Fruit fly (Drosophila melanogaster) whole organism, embryonic: ENCODE measurements around the gene CG4949.

Experiments
- CG10959 ChIP-seq: fragments of 200-800 bp; sonication (Bioruptor generic); IDR thresholded peaks from 2 replicates; pipeline ENCODE4 v1.3.6; 2022; ENCODE audit warnings: missing biosample characterization, missing genetic modification characterization
- CG11093 ChIP-seq: fragments of 200-800 bp; sonication (Bioruptor generic); IDR thresholded peaks from 3 replicates; pipeline ENCODE4 v1.3.6; 2022; ENCODE audit warnings: missing biosample characterization, missing genetic modification characterization
- CG12104 ChIP-seq: fragments of 200-800 bp; sonication (Bioruptor generic); optimal IDR thresholded peaks from 3 replicates; lab custom pipeline; 2016; ENCODE audit warnings: missing biosample characterization, missing genetic modification characterization
- CG12219 ChIP-seq: fragments of 200-800 bp; sonication (Bioruptor generic); optimal IDR thresholded peaks from 3 replicates; lab custom pipeline; 2018; ENCODE audit warnings: missing biosample characterization, mild to moderate bottlenecking, missing genetic modification characterization
- CG12236 ChIP-seq: fragments of 200-800 bp; sonication (Bioruptor generic); optimal IDR thresholded peaks from 2 replicates; lab custom pipeline; 2016; ENCODE audit warnings: missing biosample characterization, missing genetic modification characterization
- CG13123 ChIP-seq: fragments of 200-800 bp; sonication (Bioruptor generic); optimal IDR thresholded peaks from 2 replicates; lab custom pipeline; 2016; ENCODE audit warnings: missing biosample characterization, missing genetic modification characterization
- CG13775 ChIP-seq: fragments of 200-800 bp; sonication (Bioruptor generic); optimal IDR thresholded peaks from 3 replicates; lab custom pipeline; 2017; ENCODE audit warnings: missing biosample characterization, mild to moderate bottlenecking, missing genetic modification characterization
- CG15073 ChIP-seq: fragments of 200-800 bp; sonication (Bioruptor generic); optimal IDR thresholded peaks from 2 replicates; lab custom pipeline; 2016; ENCODE audit warnings: missing biosample characterization, missing genetic modification characterization
- CG16815 ChIP-seq: fragments of 200-800 bp; sonication (Bioruptor generic); optimal IDR thresholded peaks from 3 replicates; lab custom pipeline; 2017; ENCODE audit warnings: missing biosample characterization, mild to moderate bottlenecking, missing genetic modification characterization
- CG17361 ChIP-seq: fragments of 200-800 bp; sonication (Bioruptor generic); IDR thresholded peaks from 3 replicates; pipeline ENCODE4 v1.3.6; 2022; ENCODE audit warnings: missing biosample characterization, missing genetic modification characterization
- CG17829 ChIP-seq: fragments of 200-800 bp; optimal IDR thresholded peaks from 2 replicates; lab custom pipeline; 2019; ENCODE audit warnings: missing biosample characterization, mild to moderate bottlenecking, missing genetic modification characterization, moderate library complexity
- CG2129 ChIP-seq: fragments of 200-800 bp; sonication (Bioruptor generic); IDR thresholded peaks from 2 replicates; pipeline ENCODE4 v1.3.6; 2022; ENCODE audit warnings: missing biosample characterization, missing genetic modification characterization; ENCODE audit not compliant: partially characterized antibody
- CG2712 ChIP-seq: fragments of 200-800 bp; optimal IDR thresholded peaks from 3 replicates; lab custom pipeline; 2019; ENCODE audit warnings: missing biosample characterization, mild to moderate bottlenecking, missing genetic modification characterization, moderate library complexity
- CG31441 ChIP-seq: fragments of 200-800 bp; sonication (Bioruptor generic); IDR thresholded peaks from 2 replicates; pipeline ENCODE4 v1.3.6; 2022; ENCODE audit warnings: missing biosample characterization, missing genetic modification characterization
- CG3163 ChIP-seq: fragments of 200-800 bp; sonication (Bioruptor generic); optimal IDR thresholded peaks from 3 replicates; lab custom pipeline; 2016; ENCODE audit warnings: missing biosample characterization, missing genetic modification characterization
- CG32767 ChIP-seq: fragments of 200-800 bp; sonication (Bioruptor generic); IDR thresholded peaks from 2 replicates; pipeline ENCODE4 v1.3.6; 2022; ENCODE audit warnings: missing biosample characterization, missing genetic modification characterization
- CG32772 ChIP-seq: fragments of 200-800 bp; sonication (Bioruptor generic); IDR thresholded peaks from 2 replicates; pipeline ENCODE4 v1.3.6; 2022; ENCODE audit warnings: missing biosample characterization, missing genetic modification characterization
- CG3995 ChIP-seq: fragments of 200-800 bp; sonication (Bioruptor generic); optimal IDR thresholded peaks from 3 replicates; lab custom pipeline; 2016; ENCODE audit warnings: missing biosample characterization, missing genetic modification characterization
- CG4328 ChIP-seq: fragments of 200-800 bp; sonication (Bioruptor generic); optimal IDR thresholded peaks from 3 replicates; lab custom pipeline; 2017; ENCODE audit warnings: missing biosample characterization, missing genetic modification reagents, missing genetic modification characterization
- CG4707 ChIP-seq: fragments of 200-800 bp; sonication (Bioruptor generic); optimal IDR thresholded peaks from 2 replicates; lab custom pipeline; 2018; ENCODE audit warnings: missing biosample characterization, mild to moderate bottlenecking, missing genetic modification characterization, moderate library complexity
- CG4820 ChIP-seq: fragments of 200-800 bp; sonication (Bioruptor generic); optimal IDR thresholded peaks from 3 replicates; lab custom pipeline; 2016; ENCODE audit warnings: missing biosample characterization, missing genetic modification characterization
- CG6689 ChIP-seq: fragments of 200-800 bp; sonication (Bioruptor generic); IDR thresholded peaks from 2 replicates; pipeline ENCODE4 v1.3.6; 2022; ENCODE audit warnings: missing biosample characterization, missing genetic modification characterization
- CG6813 ChIP-seq: fragments of 200-800 bp; sonication (Bioruptor generic); optimal IDR thresholded peaks from 2 replicates; lab custom pipeline; 2017; ENCODE audit warnings: missing biosample characterization, missing genetic modification characterization, mild to moderate bottlenecking, moderate library complexity, missing genetic modification reagents
- CG6854 ChIP-seq: fragments of 200-800 bp; sonication (Bioruptor generic); optimal IDR thresholded peaks from 3 replicates; lab custom pipeline; 2017; ENCODE audit warnings: missing biosample characterization, mild to moderate bottlenecking, missing genetic modification characterization
- CG7963 ChIP-seq: fragments of 200-800 bp; sonication (Bioruptor generic); IDR thresholded peaks from 3 replicates; pipeline ENCODE4 v1.3.6; 2022; ENCODE audit warnings: missing biosample characterization, missing genetic modification characterization; ENCODE audit not compliant: partially characterized antibody
- CG9609 ChIP-seq: fragments of 200-800 bp; sonication (Bioruptor generic); optimal IDR thresholded peaks from 3 replicates; lab custom pipeline; 2016; ENCODE audit warnings: missing biosample characterization, missing genetic modification characterization
- CG9817 ChIP-seq: fragments of 200-800 bp; sonication (Bioruptor generic); optimal IDR thresholded peaks from 2 replicates; lab custom pipeline; 2018; ENCODE audit warnings: missing biosample characterization, mild to moderate bottlenecking, missing genetic modification characterization, moderate library complexity
- Dad ChIP-seq: fragments of 200-800 bp; sonication (Bioruptor generic); optimal IDR thresholded peaks from 3 replicates; lab custom pipeline; 2016; ENCODE audit warnings: missing biosample characterization, missing genetic modification characterization
- Dip2 ChIP-seq: fragments of 200-800 bp; sonication (Bioruptor generic); IDR thresholded peaks from 2 replicates; pipeline ENCODE4 v1.3.6; 2022; ENCODE audit warnings: missing biosample characterization, missing genetic modification characterization
- HLH54F ChIP-seq: fragments of 200-800 bp; sonication (Bioruptor generic); optimal IDR thresholded peaks from 3 replicates; lab custom pipeline; 2016; ENCODE audit warnings: missing biosample characterization, missing genetic modification characterization
- MBD-R2 ChIP-seq: fragments of 200-800 bp; sonication (Bioruptor generic); IDR thresholded peaks from 2 replicates; pipeline ENCODE4 v1.3.6; 2022; ENCODE audit warnings: missing biosample characterization, missing genetic modification characterization
- Poxn ChIP-seq: fragments of 200-800 bp; sonication (Bioruptor generic); IDR thresholded peaks from 2 replicates; pipeline ENCODE4 v1.3.6; 2022; ENCODE audit warnings: missing biosample characterization, missing genetic modification characterization
- Ravus ChIP-seq: fragments of 200-800 bp; sonication (Bioruptor generic); IDR thresholded peaks from 2 replicates; pipeline ENCODE4 v1.3.6; 2022; ENCODE audit warnings: missing biosample characterization, missing genetic modification characterization
- Trl ChIP-seq, 3 experiments: fragments of >200 bp in 2 of 3; fragments of 200-800 bp in 1 of 3; sonication (Bioruptor generic) in 1 of 3; optimal IDR thresholded peaks; 2 replicates in 1 of 3; 3 replicates in 2 of 3; lab custom pipeline; 2016 to 2017; ENCODE audit warnings: missing biosample characterization in 1 of 3, missing genetic modification characterization in 1 of 3
- ab ChIP-seq: fragments of 200-800 bp; sonication (Bioruptor generic); optimal IDR thresholded peaks from 2 replicates; lab custom pipeline; 2016; ENCODE audit warnings: missing biosample characterization, missing genetic modification characterization
- bab2 ChIP-seq: fragments of 200-800 bp; sonication (Bioruptor generic); optimal IDR thresholded peaks from 2 replicates; lab custom pipeline; 2016; ENCODE audit warnings: missing biosample characterization, missing genetic modification characterization
- crol ChIP-seq: fragments of 200-800 bp; sonication (Bioruptor generic); IDR thresholded peaks from 2 replicates; pipeline ENCODE4 v1.3.6; 2022; ENCODE audit warnings: missing biosample characterization, missing genetic modification characterization
- dati ChIP-seq: fragments of 200-800 bp; sonication (Bioruptor generic); IDR thresholded peaks from 2 replicates; pipeline ENCODE4 v1.3.6; 2022; ENCODE audit warnings: missing biosample characterization, missing genetic modification characterization
- gcm ChIP-seq: fragments of 200-800 bp; sonication (Bioruptor generic); optimal IDR thresholded peaks from 2 replicates; lab custom pipeline; 2019; ENCODE audit warnings: missing biosample characterization, mild to moderate bottlenecking, missing genetic modification characterization, moderate library complexity
- gt ChIP-seq: fragments of 200-800 bp; sonication (Bioruptor generic); IDR thresholded peaks from 2 replicates; pipeline ENCODE4 v1.3.6; 2022; ENCODE audit warnings: missing biosample characterization, missing genetic modification characterization
- ham ChIP-seq: fragments of 200-800 bp; sonication (Bioruptor generic); IDR thresholded peaks from 2 replicates; pipeline ENCODE4 v1.3.6; 2022; ENCODE audit warnings: missing biosample characterization, missing genetic modification characterization
- knrl ChIP-seq: fragments of 200-800 bp; sonication (Bioruptor generic); IDR thresholded peaks from 3 replicates; pipeline ENCODE4 v1.3.6; 2022; ENCODE audit warnings: missing biosample characterization, missing genetic modification characterization; ENCODE audit not compliant: partially characterized antibody
- lbe ChIP-seq: fragments of 200-800 bp; sonication (Bioruptor generic); optimal IDR thresholded peaks from 2 replicates; lab custom pipeline; 2016; ENCODE audit warnings: missing biosample characterization, mild to moderate bottlenecking, missing genetic modification characterization
- nerfin-2 ChIP-seq: fragments of 200-800 bp; sonication (Bioruptor generic); IDR thresholded peaks from 2 replicates; pipeline ENCODE4 v1.3.6; 2022; ENCODE audit warnings: missing biosample characterization, missing genetic modification characterization; ENCODE audit not compliant: partially characterized antibody
- org-1 ChIP-seq: fragments of 200-800 bp; sonication (Bioruptor generic); optimal IDR thresholded peaks from 2 replicates; lab custom pipeline; 2017; ENCODE audit warnings: missing biosample characterization, missing genetic modification characterization
- repo ChIP-seq: fragments of 200-800 bp; sonication (Bioruptor generic); optimal IDR thresholded peaks from 2 replicates; lab custom pipeline; 2016; ENCODE audit warnings: missing biosample characterization, missing genetic modification characterization
- slou ChIP-seq: fragments of 200-800 bp; sonication (Bioruptor generic); optimal IDR thresholded peaks from 3 replicates; lab custom pipeline; 2016; ENCODE audit warnings: missing biosample characterization, missing genetic modification characterization
- ssp ChIP-seq: fragments of 200-800 bp; sonication (Bioruptor generic); IDR thresholded peaks from 2 replicates; pipeline ENCODE4 v1.3.6; 2022; ENCODE audit warnings: missing biosample characterization, missing genetic modification characterization
- toy ChIP-seq: fragments of 200-800 bp; sonication (Bioruptor generic); IDR thresholded peaks from 2 replicates; pipeline ENCODE4 v1.3.6; 2022; ENCODE audit warnings: missing biosample characterization, missing genetic modification characterization

The CG4949 gene

DNA sequence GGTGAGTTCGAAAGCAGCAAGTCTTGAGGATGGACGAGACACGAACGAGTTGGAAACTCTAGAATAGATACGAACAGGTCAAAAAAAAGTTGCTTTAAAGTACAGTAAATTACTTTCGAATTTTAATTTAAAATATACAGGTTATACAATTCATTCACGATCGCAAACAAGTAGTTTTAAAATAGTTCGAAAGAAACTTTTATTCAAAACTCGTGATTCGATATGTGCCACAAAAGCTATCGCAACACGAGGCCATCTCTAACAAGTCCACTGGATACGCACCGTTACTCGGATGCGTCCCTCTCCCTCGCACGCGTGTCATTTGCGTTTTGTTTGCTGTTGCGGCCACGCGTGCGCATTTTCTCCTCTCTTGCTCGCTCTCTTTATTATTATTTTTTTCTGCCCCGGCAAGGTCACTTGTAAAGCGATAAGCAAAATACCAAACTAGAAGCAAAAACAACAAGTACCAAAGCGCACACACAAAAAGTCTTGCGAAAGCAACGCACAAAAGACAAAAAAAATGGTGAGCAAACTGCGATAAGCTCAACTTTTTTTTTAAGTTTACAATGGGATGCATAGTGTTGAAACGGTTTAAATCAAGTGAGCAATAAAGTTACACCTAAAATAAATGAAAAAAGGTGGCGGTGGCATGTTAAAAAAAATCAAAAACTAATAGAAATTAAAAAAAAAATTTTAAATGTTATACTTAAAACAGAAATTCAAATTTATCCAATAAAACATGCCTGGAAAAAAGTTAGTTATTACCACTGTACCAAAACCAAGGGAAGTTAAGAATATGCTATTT, 46.6 kb downstream of the CG4949 start (continued):
- TF ChIP-seq CG9817 (tag; lab: Kevin White, UChicago) (peak; percentile 43), HLH54F (GFP tag; lab: Kevin White, UChicago) (peak; percentile 1), lbe (GFP tag; lab: Kevin White, UChicago) (no peak), Dad (no peak), ssp (GFP tag; lab: Robert Waterston, UW) (peak; percentile 29), ham (GFP tag; lab: Robert Waterston, UW) (peak; percentile 23; the same call in 1 of the 2 replicates), ab (GFP tag; lab: Kevin White, UChicago) (no peak), CG17829 (tag; lab: Kevin White, UChicago) (peak; percentile 63), CG12104 (GFP tag; lab: Kevin White, UChicago) (peak; percentile 10), repo (GFP tag; lab: Kevin White, UChicago) (no peak), CG2129 (GFP tag; lab: Robert Waterston, UW) (peak; percentile 95), CG32772 (GFP tag; lab: Robert Waterston, UW) (peak; percentile 62), CG6813 (GFP tag; lab: Kevin White, UChicago) (peak; percentile 51), CG12236 (GFP tag; lab: Kevin White, UChicago) (no peak), CG10959 (GFP tag; lab: Robert Waterston, UW) (no peak), CG9609 (no peak), Poxn (no peak), gt (no peak), Dip2 (GFP tag; lab: Robert Waterston, UW) (no peak), CG4820 (peak; percentile 27), CG13123 (GFP tag; lab: Kevin White, UChicago) (no peak), dati (no peak; the same call in 1 of the 2 replicates), MBD-R2 (GFP tag; lab: Robert Waterston, UW) (0 out of 2 replicates have a peak, but pooled peaks have one; percentile 7), Ravus (GFP tag; lab: Robert Waterston, UW) (peak; percentile 22; the same call in 1 of the 2 replicates), CG3163 (peak; percentile 39), CG6854 (peak; percentile 71), CG2712 (tag; lab: Kevin White, UChicago) (peak; percentile 71), CG3995 (GFP tag; lab: Kevin White, UChicago) (no peak), CG31441 (GFP tag; lab: Robert Waterston, UW) (peak; percentile 80), org-1 (GFP tag; lab: Kevin White, UChicago) (peak; percentile 51), CG11093 (GFP tag; lab: Robert Waterston, UW) (peak; percentile 52; the same call in 1 of the 3 replicates), nerfin-2 (GFP tag; lab: Robert Waterston, UW) (peak; percentile 82), toy (GFP tag; lab: Robert Waterston, UW) (0 out of 2 replicates have a peak, but pooled peaks have one; percentile 10), CG4707 (GFP tag; lab: Kevin White, UChicago) (peak; percentile 73), CG7963 (GFP tag; lab: Robert Waterston, UW) (peak; percentile 65), slou (GFP tag; lab: Kevin White, UChicago) (no peak), bab2 (GFP tag; lab: Kevin White, UChicago) (no peak), CG16815 (GFP tag; lab: Kevin White, UChicago) (no peak), knrl (GFP tag; lab: Robert Waterston, UW) (peak; percentile 87; the same call in 2 of the 3 replicates), CG12219 (GFP tag; lab: Kevin White, UChicago) (peak; percentile 2), CG6689 (GFP tag; lab: Robert Waterston, UW) (peak; percentile 68), CG17361 (GFP tag; lab: Robert Waterston, UW) (peak; percentile 75), CG4328 (GFP tag; lab: Kevin White, UChicago) (peak; percentile 23), CG15073 (GFP tag; lab: Kevin White, UChicago) (no peak), CG13775 (GFP tag; lab: Kevin White, UChicago) (peak; percentile 38), Trl (optimal IDR thresholded peaks at IDR 0.05; lab: Kevin White, UChicago) (peak; percentile 25 to 33), Trl (GFP tag; optimal IDR thresholded peaks at IDR 0.05; lab: Kevin White, UChicago) (peak; percentile 50), CG32767 (GFP tag; lab: Robert Waterston, UW) (peak; percentile 44; the same call in 1 of the 2 replicates), crol (GFP tag; lab: Robert Waterston, UW) (0 out of 2 replicates have a peak, but pooled peaks have one; percentile 40), gcm (GFP tag; lab: Kevin White, UChicago) (peak; percentile 8)
